Worm (Caenorhabditis elegans) whole organism, L1 larva: Measurements from ENCODE around the gene Y51A2B.8.

Source experiments
- C16A3.4 ChIP-seq: fragments of 150-350 bp; optimal IDR thresholded peaks from 2 replicates; lab custom pipeline; 2014; ENCODE audit warnings: missing biosample characterization, missing genetic modification characterization
- C34B4.2 ChIP-seq: sonication (generic microtip); optimal IDR thresholded peaks from 2 replicates; lab custom pipeline; 2017; ENCODE audit warnings: mild to moderate bottlenecking, missing genetic modification characterization, missing compliant biosample characterization
- alr-1 ChIP-seq: fragments of 200-800 bp; sonication (Bioruptor generic); optimal IDR thresholded peaks from 2 replicates; lab custom pipeline; 2018; ENCODE audit warnings: borderline replicate concordance, mild to moderate bottlenecking, missing genetic modification characterization, missing compliant biosample characterization
- aly-2 ChIP-seq: fragments of 150-350 bp; optimal IDR thresholded peaks from 2 replicates; lab custom pipeline; 2014; ENCODE audit warnings: missing biosample characterization, missing genetic modification characterization
- ama-1 ChIP-seq: fragments of 150-350 bp; optimal IDR thresholded peaks from 2 replicates; lab custom pipeline; 2014
- blmp-1 ChIP-seq: fragments of 150-350 bp; optimal IDR thresholded peaks from 2 replicates; lab custom pipeline; 2014; ENCODE audit warnings: missing biosample characterization, missing genetic modification characterization
- ceh-63 ChIP-seq: fragments of 200-800 bp; sonication (Bioruptor generic); optimal IDR thresholded peaks from 2 replicates; lab custom pipeline; 2018; ENCODE audit warnings: mild to moderate bottlenecking, missing genetic modification characterization, missing compliant biosample characterization
- ceh-88 ChIP-seq: fragments of 200-800 bp; sonication (Bioruptor generic); IDR thresholded peaks from 2 replicates; pipeline ENCODE4 v1.3.6; 2022; ENCODE audit warnings: missing genetic modification characterization, missing compliant biosample characterization
- ceh-90 ChIP-seq: sonication (generic microtip); optimal IDR thresholded peaks from 2 replicates; lab custom pipeline; 2016; ENCODE audit warnings: missing genetic modification characterization, missing compliant biosample characterization
- ces-1 ChIP-seq: fragments of 150-350 bp; optimal IDR thresholded peaks from 2 replicates; lab custom pipeline; 2014; ENCODE audit warnings: missing biosample characterization, missing genetic modification reagents, missing genetic modification characterization
- dpl-1 ChIP-seq, 3 experiments: fragments of 150-350 bp in 2 of 3; sonication (generic microtip) in 1 of 3; optimal IDR thresholded peaks; 2 replicates each; lab custom pipeline; 2014 to 2017; ENCODE audit warnings: missing biosample characterization in 3 of 3, missing genetic modification characterization in 3 of 3, missing genetic modification reagents in 3 of 3
- dsc-1 ChIP-seq: sonication (generic microtip); optimal IDR thresholded peaks from 2 replicates; lab custom pipeline; 2016; ENCODE audit warnings: mild to moderate bottlenecking, missing genetic modification characterization, missing compliant biosample characterization
- egl-13 ChIP-seq: sonication (generic microtip); optimal IDR thresholded peaks from 2 replicates; lab custom pipeline; 2016; ENCODE audit warnings: missing genotype, missing genetic modification reagents, missing genetic modification characterization, missing compliant biosample characterization
- egl-27 ChIP-seq, 2 experiments: fragments of 150-350 bp in 1 of 2; sonication (generic microtip); optimal IDR thresholded peaks; 3 replicates each; lab custom pipeline; 2017 to 2018; ENCODE audit warnings: missing biosample characterization in 2 of 2, missing genetic modification characterization in 2 of 2, missing genetic modification reagents in 2 of 2
- elt-3 ChIP-seq, 6 experiments: fragments of 150-350 bp in 1 of 6; sonication (generic microtip); optimal IDR thresholded peaks; 2 replicates each; lab custom pipeline; 2017 to 2018; ENCODE audit warnings: missing biosample characterization in 6 of 6, missing genetic modification characterization in 6 of 6, inconsistent platforms in 1 of 6
- grh-1 ChIP-seq: fragments of 200-800 bp; sonication (Bioruptor generic); IDR thresholded peaks from 2 replicates; pipeline ENCODE4 v1.3.6; 2022; ENCODE audit warnings: missing genetic modification reagents, missing genetic modification characterization, missing compliant biosample characterization
- hlh-17 ChIP-seq: fragments of 200-800 bp; sonication (Bioruptor generic); optimal IDR thresholded peaks from 2 replicates; lab custom pipeline; 2018; ENCODE audit warnings: missing genetic modification characterization, mild to moderate bottlenecking, missing compliant biosample characterization, moderate library complexity, borderline replicate concordance
- lin-13 ChIP-seq: fragments of 150-350 bp; optimal IDR thresholded peaks from 2 replicates; lab custom pipeline; 2014; ENCODE audit warnings: missing biosample characterization, missing genetic modification reagents, missing genetic modification characterization
- lin-15B ChIP-seq: fragments of 150-350 bp; sonication (generic microtip); optimal IDR thresholded peaks from 3 replicates; lab custom pipeline; 2014; ENCODE audit warnings: missing biosample characterization, missing genetic modification characterization
- lir-3 ChIP-seq: sonication (generic microtip); optimal IDR thresholded peaks from 2 replicates; lab custom pipeline; 2016; ENCODE audit warnings: mild to moderate bottlenecking, missing genetic modification characterization, moderate library complexity, missing compliant biosample characterization; ENCODE audit not compliant: poor library complexity
- lsy-2 ChIP-seq, 2 experiments: fragments of 150-350 bp; optimal IDR thresholded peaks; 2 replicates each; lab custom pipeline; 2014; ENCODE audit warnings: missing biosample characterization in 2 of 2, missing genetic modification characterization in 2 of 2
- mdl-1 ChIP-seq, 2 experiments: fragments of 150-350 bp; optimal IDR thresholded peaks; 2 replicates each; lab custom pipeline; 2014 to 2017; ENCODE audit warnings: missing biosample characterization in 2 of 2, missing genetic modification characterization in 2 of 2, inconsistent platforms in 1 of 2
- mef-2 ChIP-seq: fragments of 150-350 bp; optimal IDR thresholded peaks from 2 replicates; lab custom pipeline; 2014; ENCODE audit warnings: missing biosample characterization, missing genetic modification characterization
- mep-1 ChIP-seq: fragments of 150-350 bp; optimal IDR thresholded peaks from 2 replicates; lab custom pipeline; 2014; ENCODE audit warnings: missing biosample characterization, missing genetic modification characterization
- nhr-19 ChIP-seq: fragments of 200-800 bp; sonication (Bioruptor generic); conservative IDR thresholded peaks from 2 replicates; pipeline ENCODE4 v1.3.6; 2022; ENCODE audit warnings: missing genetic modification characterization, missing compliant biosample characterization
- nhr-76 ChIP-seq: sonication (generic microtip); optimal IDR thresholded peaks from 2 replicates; lab custom pipeline; 2017; ENCODE audit warnings: missing biosample characterization, missing genetic modification characterization
- pag-3 ChIP-seq: sonication (generic microtip); optimal IDR thresholded peaks from 2 replicates; lab custom pipeline; 2017; ENCODE audit warnings: missing genetic modification characterization, mild to moderate bottlenecking, missing compliant biosample characterization, antibody characterized with exemption, borderline replicate concordance; ENCODE audit not compliant: insufficient read depth
- skn-1 ChIP-seq: fragments of 150-350 bp; optimal IDR thresholded peaks from 2 replicates; lab custom pipeline; 2014; ENCODE audit warnings: missing biosample characterization, missing genetic modification characterization
- sox-4 ChIP-seq: sonication (generic microtip); optimal IDR thresholded peaks from 2 replicates; lab custom pipeline; 2016; ENCODE audit warnings: missing genetic modification characterization, missing compliant biosample characterization
- sptf-1 ChIP-seq: fragments of 150-350 bp; optimal IDR thresholded peaks from 2 replicates; lab custom pipeline; 2014; ENCODE audit warnings: missing biosample characterization, missing genetic modification characterization
- sup-37 ChIP-seq: fragments of 200-800 bp; sonication (Bioruptor generic); optimal IDR thresholded peaks from 2 replicates; lab custom pipeline; 2018; ENCODE audit warnings: mild to moderate bottlenecking, missing genetic modification characterization, missing compliant biosample characterization
- tbx-2 ChIP-seq: sonication (generic microtip); optimal IDR thresholded peaks from 2 replicates; lab custom pipeline; 2016; ENCODE audit warnings: missing genetic modification characterization, missing compliant biosample characterization
- unc-30 ChIP-seq: sonication (generic microtip); optimal IDR thresholded peaks from 2 replicates; lab custom pipeline; 2017; ENCODE audit warnings: missing biosample characterization, missing genetic modification characterization
- unc-86 ChIP-seq: sonication (generic microtip); optimal IDR thresholded peaks from 2 replicates; lab custom pipeline; 2016; ENCODE audit warnings: missing genetic modification characterization, missing compliant biosample characterization
- vab-15 ChIP-seq: sonication (generic microtip); optimal IDR thresholded peaks from 2 replicates; lab custom pipeline; 2017; ENCODE audit warnings: missing genotype, mild to moderate bottlenecking, missing genetic modification characterization, missing compliant biosample characterization
- xbp-1 ChIP-seq: sonication (generic microtip); optimal IDR thresholded peaks from 2 replicates; lab custom pipeline; 2016; ENCODE audit warnings: missing genetic modification characterization, missing compliant biosample characterization
- zip-4 ChIP-seq: fragments of 200-800 bp; sonication (Bioruptor generic); optimal IDR thresholded peaks from 2 replicates; lab custom pipeline; 2018; ENCODE audit warnings: mild to moderate bottlenecking, missing genetic modification characterization, moderate library complexity, missing compliant biosample characterization

The Y51A2B.8 gene

DNA sequence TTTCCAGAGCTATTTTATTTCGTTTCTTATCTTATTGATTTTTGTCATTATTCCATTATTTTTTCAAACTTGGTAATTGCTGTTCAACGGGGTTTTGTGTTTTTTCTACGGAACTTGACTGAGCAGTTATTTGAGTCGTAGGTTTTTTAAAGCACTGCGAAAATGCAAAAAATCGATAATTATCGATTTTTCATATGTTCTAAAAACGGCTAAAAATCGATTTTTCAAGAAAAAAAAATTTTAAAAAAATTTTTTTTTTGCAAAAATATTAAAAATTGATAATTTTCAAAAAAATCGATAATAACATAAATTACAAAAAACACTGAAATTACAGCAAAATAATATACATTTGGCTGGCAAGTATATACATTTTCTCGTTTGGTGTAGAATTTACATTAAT is 3.4 kb upstream of the Y51A2B.8 start:
- no peak for TF ChIP-seq ceh-63
- no peak for TF ChIP-seq pag-3 (tag; lab: Kevin White, UChicago)
- no peak for TF ChIP-seq elt-3 (tag; optimal IDR thresholded peaks at IDR 0.05; lab: Kevin White, UChicago)
- no peak for TF ChIP-seq lin-13 (GFP tag; lab: Kevin White, UChicago)
- TF ChIP-seq egl-27 (tag; optimal IDR thresholded peaks at IDR 0.05; lab: Kevin White, UChicago) = no peak
- TF ChIP-seq vab-15 = no peak
- no peak for TF ChIP-seq sup-37 (GFP tag; lab: Kevin White, UChicago)
- TF ChIP-seq zip-4 (GFP tag; lab: Kevin White, UChicago) = no peak
- TF ChIP-seq ces-1 = no peak

ce11 chrV:18382590-18382989 is 3.7 kb downstream of the Y51A2B.8 start, which contains the start of gene nhr-288:
TSS of gene nhr-288 (minus strand) at chrV:18382690.
- TF ChIP-seq lsy-2 (tag; optimal IDR thresholded peaks at IDR 0.05; lab: Kevin White, UChicago) = no peak
- no peak for TF ChIP-seq ama-1
- TF ChIP-seq pag-3 (tag; lab: Kevin White, UChicago) = no peak
- TF ChIP-seq grh-1 (GFP tag; lab: Robert Waterston, UW) = no peak
- TF ChIP-seq unc-86 (tag; lab: Kevin White, UChicago) = no peak
- no peak for TF ChIP-seq egl-13 (tag; lab: Kevin White, UChicago)
- TF ChIP-seq, all 84 proteins: peak for 0

ce11 chrV:18389046-18389445 is 10.1 kb downstream of the Y51A2B.8 start, which contains the start of the genes Y51A2B.4 and Y51A2B.5:
TSS of gene Y51A2B.4 (minus strand) at chrV:18389146.
TSS of gene Y51A2B.5 (plus strand) at chrV:18389277.
- TF ChIP-seq mep-1 (no peak), pag-3 (tag; lab: Kevin White, UChicago) (no peak), nhr-76 (no peak), ceh-90 (no peak), ceh-63 (no peak), aly-2 (tag; lab: Kevin White, UChicago) (no peak), unc-86 (tag; lab: Kevin White, UChicago) (no peak), C34B4.2 (no peak), C16A3.4 (tag; lab: Kevin White, UChicago) (no peak), nhr-19 (no peak), vab-15 (no peak), lir-3 (tag; lab: Kevin White, UChicago) (no peak), dpl-1 (GFP tag; optimal IDR thresholded peaks at IDR 0.05; lab: Kevin White, UChicago) (no peak), lin-15B (tag; lab: Kevin White, UChicago) (no peak), skn-1 (tag; lab: Kevin White, UChicago) (no peak), alr-1 (no peak)

ce11 chrV:18394203-18394602 is 15.3 kb downstream of the Y51A2B.8 start, which contains the start of gene Y51A2B.6:
TSS of gene Y51A2B.6 (minus strand) at chrV:18394303.
- no peak for TF ChIP-seq lsy-2 (tag; optimal IDR thresholded peaks at IDR 0.05; lab: Kevin White, UChicago)
- TF ChIP-seq egl-27 (tag; optimal IDR thresholded peaks at IDR 0.05; lab: Kevin White, UChicago) = no peak
- no peak for TF ChIP-seq hlh-17 (GFP tag; lab: Kevin White, UChicago)
- no peak for TF ChIP-seq tbx-2 (tag; lab: Kevin White, UChicago)

- TF ChIP-seq mef-2 (tag; lab: Kevin White, UChicago) (no peak), sox-4 (no peak), dsc-1 (tag; lab: Kevin White, UChicago) (no peak), xbp-1 (tag; lab: Kevin White, UChicago) (no peak), alr-1 (no peak), C34B4.2 (no peak), sup-37 (GFP tag; lab: Kevin White, UChicago) (no peak), blmp-1 (tag; lab: Kevin White, UChicago) (no peak), ceh-88 (GFP tag; lab: Robert Waterston, UW) (no peak), hlh-17 (GFP tag; lab: Kevin White, UChicago) (no peak), unc-30 (no peak), mdl-1 (tag; optimal IDR thresholded peaks at IDR 0.05; lab: Kevin White, UChicago) (no peak), vab-15 (no peak), ces-1 (no peak), sptf-1 (no peak)
- TF ChIP-seq, all 84 proteins: peak for 0
Measured at ce11 chrV:18395649-18396048, 16.7 kb downstream of the Y51A2B.8 start, which contains the start of gene Y51A2B.9. TSS of gene Y51A2B.9 (minus strand) at chrV:18395749.
